Worm (Caenorhabditis elegans) whole organism, early embryonic: ENCODE measurements around the gene prmt-9.

Experiments used
- aly-1 ChIP-seq: sonication (generic microtip); optimal IDR thresholded peaks from 2 replicates; lab custom pipeline; 2016; ENCODE audit warnings: missing genetic modification characterization, missing compliant biosample characterization
- ama-1 ChIP-seq: fragments of 150-350 bp; optimal IDR thresholded peaks from 2 replicates; lab custom pipeline; 2014
- ceh-13 ChIP-seq: fragments of 200-800 bp; sonication (Bioruptor generic); optimal IDR thresholded peaks from 2 replicates; lab custom pipeline; 2018; ENCODE audit warnings: mild to moderate bottlenecking, missing genetic modification characterization, missing compliant biosample characterization
- hmbx-1 ChIP-seq: sonication (generic microtip); optimal IDR thresholded peaks from 2 replicates; lab custom pipeline; 2016; ENCODE audit warnings: mild to moderate bottlenecking, missing genetic modification characterization, missing compliant biosample characterization
- hmg-4 ChIP-seq: fragments of 200-800 bp; sonication (Bioruptor generic); optimal IDR thresholded peaks from 2 replicates; lab custom pipeline; 2018; ENCODE audit warnings: mild to moderate bottlenecking, missing genetic modification characterization, missing compliant biosample characterization
- tbx-11 ChIP-seq: fragments of 200-800 bp; sonication (Bioruptor generic); IDR thresholded peaks from 2 replicates; pipeline ENCODE4 v1.3.6; 2022; ENCODE audit warnings: missing genetic modification characterization, missing compliant biosample characterization

DNA sequence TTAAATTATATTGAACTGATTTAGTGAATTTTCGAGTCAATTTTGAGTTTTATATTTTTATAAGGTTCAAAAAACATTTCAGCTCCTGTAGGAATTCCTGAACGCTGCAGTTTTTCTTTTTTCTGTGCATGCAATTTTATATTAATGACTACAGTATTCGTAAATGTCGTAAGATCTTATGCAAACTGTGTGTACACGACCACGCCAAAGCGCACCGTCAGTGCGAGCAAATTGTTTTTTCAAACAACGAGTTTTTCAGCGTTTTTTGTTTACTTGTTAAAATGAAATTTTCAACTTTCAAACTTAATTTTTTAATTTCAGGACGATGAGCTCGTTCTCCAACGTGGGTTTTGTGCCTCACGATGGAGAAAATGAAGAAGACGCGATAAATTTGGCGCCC, 44.0 kb downstream of the prmt-9 start, which contains the start of gene vha-7:
- TF ChIP-seq hmbx-1 (tag; lab: Kevin White, UChicago) (no peak), ama-1 (lab: Kevin White, UChicago) (no peak), ceh-13 (GFP tag; lab: Kevin White, UChicago) (no peak), hmg-4 (GFP tag; lab: Kevin White, UChicago) (no peak), tbx-11 (GFP tag; lab: Robert Waterston, UW) (no peak), aly-1 (tag; lab: Kevin White, UChicago) (no peak)
